Worm (Caenorhabditis elegans): ENCODE results near the gene cyp-29A2.
A peak's percentile ranks its signal among the peaks of the same experiment; 100 is the strongest.

- TF ChIP-seq hlh-13 (GFP tag; optimal IDR thresholded peaks at IDR 0.05) = no peak
- peak; percentile 94 for TF ChIP-seq elt-2 (tag; optimal IDR thresholded peaks at IDR 0.05)
- TF ChIP-seq unc-42 (tag; optimal IDR thresholded peaks at IDR 0.05) = no peak
- TF ChIP-seq nfya-1 (tag; optimal IDR thresholded peaks at IDR 0.05) = no peak
- no peak for TF ChIP-seq pax-1 (tag; optimal IDR thresholded peaks at IDR 0.05)
- no peak for TF ChIP-seq tbx-7 (tag; optimal IDR thresholded peaks at IDR 0.05)
- no peak for TF ChIP-seq hlh-8 (tag; optimal IDR thresholded peaks at IDR 0.05)
- no peak for TF ChIP-seq tbx-2 (tag; optimal IDR thresholded peaks at IDR 0.05)
- TF ChIP-seq lin-11 (tag; optimal IDR thresholded peaks at IDR 0.05) = no peak
- TF ChIP-seq pag-3 (tag; optimal IDR thresholded peaks at IDR 0.05; ENCODE audit: borderline replicate concordance) = no peak
These were observed 18.5 kb downstream of the cyp-29A2 start for ce11 chrV:11235876-11236275.
